Fruit fly (Drosophila melanogaster) whole organism, pupa: Measurements from ENCODE around the gene Neu2.

Source experiments
- CG10348 ChIP-seq: fragments of 200-800 bp; sonication (Bioruptor generic); IDR thresholded peaks from 2 replicates; pipeline ENCODE4 v1.3.6; 2022; ENCODE audit warnings: missing biosample characterization, missing genetic modification characterization
- CG12605 ChIP-seq: fragments of 200-800 bp; sonication (Bioruptor generic); IDR thresholded peaks from 2 replicates; pipeline ENCODE4 v1.3.6; 2022; ENCODE audit warnings: missing biosample characterization, missing genetic modification characterization
- CG13204 ChIP-seq: fragments of 200-800 bp; sonication (Bioruptor generic); optimal IDR thresholded peaks from 2 replicates; lab custom pipeline; 2018; ENCODE audit warnings: missing biosample characterization, mild to moderate bottlenecking, missing genetic modification characterization, moderate library complexity
- CG14655 ChIP-seq: fragments of 200-800 bp; sonication (Bioruptor generic); optimal IDR thresholded peaks from 3 replicates; lab custom pipeline; 2017; ENCODE audit warnings: mild to moderate bottlenecking, missing biosample characterization, missing genetic modification reagents, missing genetic modification characterization
- CG15710 ChIP-seq: fragments of 200-800 bp; sonication (Bioruptor generic); optimal IDR thresholded peaks from 2 replicates; lab custom pipeline; 2018; ENCODE audit warnings: missing biosample characterization, mild to moderate bottlenecking, missing genetic modification characterization, moderate library complexity
- CG17806 ChIP-seq: fragments of 200-800 bp; sonication (Bioruptor generic); optimal IDR thresholded peaks from 2 replicates; lab custom pipeline; 2018; ENCODE audit warnings: missing biosample characterization, mild to moderate bottlenecking, missing genetic modification characterization, moderate library complexity
- CG32121 ChIP-seq: fragments of 200-800 bp; sonication (Bioruptor generic); IDR thresholded peaks from 2 replicates; pipeline ENCODE4 v1.3.6; 2022; ENCODE audit warnings: missing biosample characterization, missing genetic modification characterization
- CG34367 ChIP-seq: fragments of 200-800 bp; sonication (Bioruptor generic); optimal IDR thresholded peaks from 2 replicates; lab custom pipeline; 2018; ENCODE audit warnings: missing biosample characterization, mild to moderate bottlenecking, missing genetic modification characterization
- CG4496 ChIP-seq: fragments of 200-800 bp; sonication (Bioruptor generic); IDR thresholded peaks from 3 replicates; pipeline ENCODE4 v1.3.6; 2022; ENCODE audit warnings: missing biosample characterization, missing genetic modification characterization
- CG8159 ChIP-seq: fragments of 200-800 bp; sonication (Bioruptor generic); optimal IDR thresholded peaks from 3 replicates; lab custom pipeline; 2018; ENCODE audit warnings: missing biosample characterization, mild to moderate bottlenecking, missing genetic modification characterization, moderate library complexity
- CG8301 ChIP-seq: fragments of 200-800 bp; sonication (Bioruptor generic); optimal IDR thresholded peaks from 2 replicates; lab custom pipeline; 2018; ENCODE audit warnings: missing biosample characterization, mild to moderate bottlenecking, missing genetic modification characterization
- CG9948 ChIP-seq: fragments of 200-800 bp; sonication (Bioruptor generic); optimal IDR thresholded peaks from 2 replicates; lab custom pipeline; 2018; ENCODE audit warnings: missing biosample characterization, mild to moderate bottlenecking, missing genetic modification characterization, moderate library complexity
- D1 ChIP-seq: fragments of 200-800 bp; sonication (Bioruptor generic); optimal IDR thresholded peaks from 2 replicates; lab custom pipeline; 2018; ENCODE audit warnings: missing biosample characterization, mild to moderate bottlenecking, missing genetic modification characterization, moderate library complexity
- EcR ChIP-seq: fragments of 200-800 bp; sonication (Bioruptor generic); optimal IDR thresholded peaks from 3 replicates; lab custom pipeline; 2019; ENCODE audit warnings: missing biosample characterization, missing genetic modification characterization, mild to moderate bottlenecking, moderate library complexity, missing genetic modification reagents
- Ets98B ChIP-seq: fragments of 200-800 bp; sonication (Bioruptor generic); IDR thresholded peaks from 2 replicates; pipeline ENCODE4 v1.3.6; 2022; ENCODE audit warnings: missing biosample characterization, missing genetic modification characterization
- Pif1A ChIP-seq: fragments of 200-800 bp; sonication (Bioruptor generic); optimal IDR thresholded peaks from 3 replicates; lab custom pipeline; 2016; ENCODE audit warnings: missing biosample characterization, missing genetic modification characterization
- Pif1B ChIP-seq: fragments of 200-800 bp; sonication (Bioruptor generic); optimal IDR thresholded peaks from 3 replicates; lab custom pipeline; 2016; ENCODE audit warnings: missing biosample characterization, missing genetic modification characterization
- Snoo ChIP-seq: fragments of 200-800 bp; sonication (Bioruptor generic); optimal IDR thresholded peaks from 3 replicates; lab custom pipeline; 2017; ENCODE audit warnings: missing biosample characterization, mild to moderate bottlenecking, missing genetic modification characterization, inconsistent platforms
- fd96Ca ChIP-seq: fragments of 200-800 bp; sonication (Bioruptor generic); IDR thresholded peaks from 3 replicates; pipeline ENCODE4 v1.3.6; 2022; ENCODE audit warnings: missing biosample characterization, missing genetic modification characterization
- gl ChIP-seq: fragments of 200-800 bp; sonication (Bioruptor generic); optimal IDR thresholded peaks from 2 replicates; lab custom pipeline; 2018; ENCODE audit warnings: missing biosample characterization, mild to moderate bottlenecking, missing genetic modification characterization
- rn ChIP-seq: fragments of 200-800 bp; sonication (Bioruptor generic); IDR thresholded peaks from 2 replicates; pipeline ENCODE4 v1.3.6; 2022; ENCODE audit warnings: missing biosample characterization, missing genetic modification characterization

Neu2 gene

DNA sequence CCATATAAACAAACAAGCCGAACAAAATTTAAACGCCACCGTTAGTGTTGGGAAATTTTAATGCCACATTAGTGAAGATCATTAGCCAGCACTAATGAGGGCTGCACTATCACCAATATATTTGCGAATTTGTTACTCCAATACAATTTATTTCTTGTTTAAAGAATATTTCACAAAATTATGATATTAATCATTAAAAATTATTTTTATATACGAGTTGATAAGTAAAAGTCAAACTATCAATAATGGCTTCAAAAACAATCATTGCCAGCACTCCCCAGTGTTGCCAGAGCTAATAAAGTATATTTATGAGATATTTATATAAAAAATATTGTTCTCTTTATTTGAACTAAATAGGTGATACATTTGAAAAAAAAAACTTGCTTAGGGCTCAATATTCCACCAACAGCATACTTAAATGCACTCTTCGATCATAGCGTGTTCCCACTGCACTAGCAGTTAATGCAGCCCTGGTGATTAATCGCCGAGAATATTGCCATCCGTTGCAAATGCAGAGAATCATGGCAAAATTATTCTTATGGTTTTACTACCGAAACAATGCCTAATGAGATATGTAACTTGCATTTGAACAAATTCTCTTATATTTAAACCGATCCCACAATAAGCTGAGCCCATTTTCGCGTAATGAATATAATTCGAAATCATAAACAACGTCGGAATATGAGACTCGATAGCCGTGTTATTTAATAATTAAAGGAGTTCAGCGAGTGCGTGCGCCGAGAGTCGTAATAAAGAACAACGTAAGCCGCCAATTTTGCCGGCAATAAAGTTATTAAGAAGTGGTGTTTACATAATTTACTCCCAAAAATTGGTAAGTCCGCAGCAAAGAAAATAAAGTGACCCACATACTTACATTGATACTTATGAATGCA lies 25.7 kb upstream of the Neu2 start, which contains the start of the genes SAK and Cdk12:
Gene SAK (minus strand): TSS at position 65 of the 893 bp plus-strand sequence.
Gene Cdk12 (plus strand): TSS at position 484 of the 893 bp plus-strand sequence.
- TF ChIP-seq CG34367 (tag; lab: Kevin White, UChicago) = peak; percentile 70
- peak; percentile 80 for TF ChIP-seq Pif1B (GFP tag; lab: Kevin White, UChicago)
- TF ChIP-seq CG8159 = peak; percentile 84
- TF ChIP-seq gl (tag; lab: Kevin White, UChicago) = no peak
- peak; percentile 77 for TF ChIP-seq Snoo
- TF ChIP-seq CG8301 (tag; lab: Kevin White, UChicago) = peak; percentile 56
- TF ChIP-seq EcR (GFP tag; lab: Kevin White, UChicago) = no peak
- TF ChIP-seq Ets98B (GFP tag; lab: Robert Waterston, UW) = peak; percentile 72
- TF ChIP-seq fd96Ca (GFP tag; lab: Robert Waterston, UW) = peak; percentile 69; the same call in 2 of the 3 replicates
- TF ChIP-seq CG4496 (GFP tag; lab: Robert Waterston, UW) = peak; percentile 84
- peak; percentile 74 for TF ChIP-seq CG9948 (tag; lab: Kevin White, UChicago)
- TF ChIP-seq CG13204 (GFP tag; lab: Kevin White, UChicago) = no peak
- no peak; the same call in 1 of the 2 replicates for TF ChIP-seq rn (GFP tag; lab: Robert Waterston, UW)
- TF ChIP-seq CG15710 (tag; lab: Kevin White, UChicago) = peak; percentile 79
- TF ChIP-seq CG10348 = peak; percentile 55; the same call in 1 of the 2 replicates
- TF ChIP-seq CG32121 (GFP tag; lab: Robert Waterston, UW) = peak; percentile 77
- peak; percentile 72 for TF ChIP-seq CG17806 (tag; lab: Kevin White, UChicago)
- peak; percentile 67 for TF ChIP-seq Pif1A (GFP tag; lab: Kevin White, UChicago)
- 0 out of 2 replicates have a peak, but pooled peaks have one; percentile 42 for TF ChIP-seq CG12605 (GFP tag; lab: Robert Waterston, UW)
- TF ChIP-seq D1 (tag; lab: Kevin White, UChicago) = no peak
- TF ChIP-seq CG14655 = peak; percentile 87

DNA sequence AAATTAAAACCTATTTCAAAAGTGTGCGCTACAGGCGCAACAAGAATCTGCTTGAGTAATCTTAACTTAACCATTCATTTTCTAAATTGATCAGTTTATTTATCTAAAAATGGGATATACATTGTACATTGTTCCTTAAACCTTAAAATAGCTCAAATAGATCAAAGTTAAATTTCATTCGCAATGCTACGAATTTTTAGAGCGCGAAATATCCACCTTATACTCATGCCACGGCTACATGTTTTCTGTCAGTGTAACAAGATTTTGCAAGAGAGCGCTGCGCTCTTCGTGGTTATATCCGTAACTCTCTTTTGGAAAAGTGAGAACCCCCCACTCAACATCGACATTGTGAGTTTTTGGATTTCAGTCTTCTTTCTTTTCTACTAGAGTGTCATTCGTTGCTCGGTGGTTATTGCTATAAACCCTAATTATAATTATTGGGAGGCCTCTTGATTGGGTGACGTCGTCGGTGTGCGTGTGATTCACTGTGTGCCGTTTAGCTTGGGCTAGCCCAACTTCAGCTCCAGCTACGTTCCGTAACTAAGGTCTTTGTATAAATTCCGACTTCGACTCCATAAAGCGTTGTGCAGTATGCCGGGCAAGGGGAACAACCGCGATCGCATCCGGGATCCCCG lies 19.2 kb upstream of the Neu2 start:
- TF ChIP-seq CG12605 (GFP tag; lab: Robert Waterston, UW) = 0 out of 2 replicates have a peak, but pooled peaks have one; percentile 21
- no peak for TF ChIP-seq rn (GFP tag; lab: Robert Waterston, UW)
- peak; percentile 31 for TF ChIP-seq CG15710 (tag; lab: Kevin White, UChicago)
- TF ChIP-seq CG9948 (tag; lab: Kevin White, UChicago) = peak; percentile 39
- peak; percentile 72 for TF ChIP-seq CG8301 (tag; lab: Kevin White, UChicago)
- TF ChIP-seq CG8159 = peak; percentile 55
- TF ChIP-seq CG34367 (tag; lab: Kevin White, UChicago) = peak; percentile 25
- no peak for TF ChIP-seq CG10348
- TF ChIP-seq CG32121 (GFP tag; lab: Robert Waterston, UW) = peak; percentile 46; the same call in 1 of the 2 replicates
- TF ChIP-seq EcR (GFP tag; lab: Kevin White, UChicago) = no peak
- TF ChIP-seq fd96Ca (GFP tag; lab: Robert Waterston, UW) = no peak
- 0 out of 2 replicates have a peak, but pooled peaks have one; percentile 25 for TF ChIP-seq Ets98B (GFP tag; lab: Robert Waterston, UW)
- peak; percentile 37 for TF ChIP-seq Pif1B (GFP tag; lab: Kevin White, UChicago)
- TF ChIP-seq CG14655 = peak; percentile 73
- TF ChIP-seq CG13204 (GFP tag; lab: Kevin White, UChicago) = no peak
- peak; percentile 44 for TF ChIP-seq Snoo
- no peak for TF ChIP-seq D1 (tag; lab: Kevin White, UChicago)
- no peak for TF ChIP-seq gl (tag; lab: Kevin White, UChicago)
- peak; percentile 45 for TF ChIP-seq CG17806 (tag; lab: Kevin White, UChicago)
- peak; percentile 71 for TF ChIP-seq CG4496 (GFP tag; lab: Robert Waterston, UW)
- peak; percentile 74 for TF ChIP-seq Pif1A (GFP tag; lab: Kevin White, UChicago)

DNA sequence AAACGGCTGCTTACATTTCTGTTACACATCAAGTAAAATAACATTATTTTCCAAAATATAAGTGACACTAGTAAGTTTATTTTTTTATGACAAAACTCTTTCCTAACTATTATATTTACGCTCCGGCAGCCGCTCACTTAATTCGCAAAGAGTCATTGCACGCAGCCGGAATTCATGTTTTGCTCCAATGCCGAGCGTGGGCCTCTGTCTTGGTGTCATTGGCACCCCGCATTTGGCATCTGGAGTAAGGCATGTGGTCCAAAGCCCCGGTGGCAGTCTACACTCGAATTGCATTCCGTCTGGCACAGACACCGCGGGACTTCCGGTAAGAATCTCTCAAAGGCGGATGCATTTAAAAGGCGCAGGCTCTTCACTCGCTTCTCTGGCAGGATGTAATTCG lies 18.2 kb upstream of the Neu2 start:
- TF ChIP-seq CG34367 (tag; lab: Kevin White, UChicago) (no peak), Ets98B (GFP tag; lab: Robert Waterston, UW) (no peak), D1 (tag; lab: Kevin White, UChicago) (no peak), CG12605 (GFP tag; lab: Robert Waterston, UW) (no peak), EcR (GFP tag; lab: Kevin White, UChicago) (peak; percentile 73), CG4496 (GFP tag; lab: Robert Waterston, UW) (no peak), CG14655 (no peak), CG8159 (no peak), Pif1B (GFP tag; lab: Kevin White, UChicago) (no peak)

DNA sequence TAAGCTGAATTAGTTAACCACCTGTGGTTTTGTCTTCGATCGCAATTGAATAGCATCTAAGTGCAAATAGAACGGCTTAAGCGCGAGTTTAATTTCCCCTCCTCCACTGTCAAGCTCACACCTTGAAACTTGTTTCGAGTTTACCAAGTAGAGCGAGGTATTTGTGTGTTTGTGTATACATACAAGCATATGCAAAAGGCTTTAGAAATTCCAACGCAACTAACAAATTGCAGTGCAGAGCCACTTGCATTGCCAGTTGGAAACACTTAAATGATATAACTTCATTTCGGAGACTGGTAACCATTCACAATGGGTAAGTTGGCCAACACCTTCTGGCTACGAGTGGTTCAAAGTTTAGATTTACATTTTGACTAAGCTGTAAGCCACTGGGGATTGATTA lies 17.6 kb upstream of the Neu2 start:
- TF ChIP-seq CG4496 (GFP tag; lab: Robert Waterston, UW) (no peak), CG12605 (GFP tag; lab: Robert Waterston, UW) (no peak), gl (tag; lab: Kevin White, UChicago) (no peak), CG34367 (tag; lab: Kevin White, UChicago) (no peak), CG13204 (GFP tag; lab: Kevin White, UChicago) (no peak), CG9948 (tag; lab: Kevin White, UChicago) (no peak)
